Worm (Caenorhabditis elegans): ENCODE measurements around the gene clec-85.
"Not testable (repeated sequence)": the region's sequence is repeated elsewhere in the genome, so short reads cannot be mapped to it uniquely, and the experiment has no call there.

Gene clec-85

ce11 chrIV:2850586-2850985 lies at the start of gene clec-85:
TSS of gene clec-85 (plus strand) at chrIV:2850886.
- TF ChIP-seq fos-1 (tag; optimal IDR thresholded peaks at IDR 0.05): no peak
- TF ChIP-seq lsy-12 (tag; optimal IDR thresholded peaks at IDR 0.05): no peak
- TF ChIP-seq mdl-1 (tag; optimal IDR thresholded peaks at IDR 0.05): no peak
- TF ChIP-seq ceh-28 (tag; optimal IDR thresholded peaks at IDR 0.05): no peak

- TF ChIP-seq ceh-9 (tag; optimal IDR thresholded peaks at IDR 0.05) (no peak), pha-4 (tag; optimal IDR thresholded peaks at IDR 0.05) (no peak), hmg-11 (tag; optimal IDR thresholded peaks at IDR 0.05) (peak; percentile 16), elt-2 (tag; optimal IDR thresholded peaks at IDR 0.05) (peak; percentile 19), lin-15B (tag; optimal IDR thresholded peaks at IDR 0.05) (peak; percentile 14), nfya-1 (tag; optimal IDR thresholded peaks at IDR 0.05; ENCODE audit: insufficient read depth) (peak; percentile 16)
These were observed 49.7 kb upstream of the clec-85 start for ce11 chrIV:2801004-2801403.

- TF ChIP-seq nhr-11 (tag; optimal IDR thresholded peaks at IDR 0.05); nhr-43 (tag; optimal IDR thresholded peaks at IDR 0.05; ENCODE audit: poor library complexity, severe bottlenecking); daf-12 (tag; optimal IDR thresholded peaks at IDR 0.05): not testable (repeated sequence)
These were observed 49.1 kb upstream of the clec-85 start, which contains the start of gene Y54G2A.44 for ce11 chrIV:2801558-2801957. TSS of gene Y54G2A.44 (plus strand) at chrIV:2801858.

ce11 chrIV:2802193-2802592 lies 48.5 kb upstream of the clec-85 start:
- TF ChIP-seq mml-1 (tag; optimal IDR thresholded peaks at IDR 0.05): no peak
- TF ChIP-seq nfya-1 (tag; optimal IDR thresholded peaks at IDR 0.05; ENCODE audit: insufficient read depth): peak; percentile 2
- TF ChIP-seq ZK546.5 (tag; optimal IDR thresholded peaks at IDR 0.05): no peak
- peak; percentile 12 for TF ChIP-seq pha-4 (tag; optimal IDR thresholded peaks at IDR 0.05)
- peak; percentile 6 for TF ChIP-seq elt-2 (tag; optimal IDR thresholded peaks at IDR 0.05)

ce11 chrIV:2803652-2804051 lies 47.0 kb upstream of the clec-85 start, which contains the start of gene Y54G2A.32:
TSS of gene Y54G2A.32 (plus strand) at chrIV:2803952.
- no peak for TF ChIP-seq snpc-4 (tag; optimal IDR thresholded peaks at IDR 0.05)
- TF ChIP-seq hmg-11 (tag; optimal IDR thresholded peaks at IDR 0.05): no peak
- no peak for TF ChIP-seq fkh-10 (GFP tag; optimal IDR thresholded peaks at IDR 0.05)
- no peak for TF ChIP-seq lsy-12 (tag; optimal IDR thresholded peaks at IDR 0.05)
- no peak for TF ChIP-seq elt-3 (tag; optimal IDR thresholded peaks at IDR 0.05)
- TF ChIP-seq lin-15B (tag; optimal IDR thresholded peaks at IDR 0.05): no peak
- TF ChIP-seq nhr-76 (tag; optimal IDR thresholded peaks at IDR 0.05): no peak
- TF ChIP-seq egl-27 (tag; optimal IDR thresholded peaks at IDR 0.05): no peak
- no peak for TF ChIP-seq pqm-1 (tag; optimal IDR thresholded peaks at IDR 0.05)
- no peak for TF ChIP-seq ztf-4 (tag; optimal IDR thresholded peaks at IDR 0.05)
- TF ChIP-seq ceh-82 (tag; optimal IDR thresholded peaks at IDR 0.05): no peak
- TF ChIP-seq nhr-67 (tag; optimal IDR thresholded peaks at IDR 0.05): no peak
- no peak for TF ChIP-seq skn-1 (tag; optimal IDR thresholded peaks at IDR 0.05)
- TF ChIP-seq ceh-28 (tag; optimal IDR thresholded peaks at IDR 0.05): no peak
- no peak for TF ChIP-seq nhr-28 (tag; optimal IDR thresholded peaks at IDR 0.05)

ce11 chrIV:2805525-2805924 lies 45.2 kb upstream of the clec-85 start, which contains the start of gene Y54G2A.45:
TSS of gene Y54G2A.45 (plus strand) at chrIV:2805857.
- TF ChIP-seq tbx-2 (tag; optimal IDR thresholded peaks at IDR 0.05): peak; percentile 29
- no peak for TF ChIP-seq R02D3.7 (tag; optimal IDR thresholded peaks at IDR 0.05)
- peak; percentile 31 for TF ChIP-seq nfya-1 (tag; optimal IDR thresholded peaks at IDR 0.05; ENCODE audit: insufficient read depth)
- peak; percentile 81 for TF ChIP-seq pqm-1 (tag; optimal IDR thresholded peaks at IDR 0.05)
- TF ChIP-seq egl-27 (tag; optimal IDR thresholded peaks at IDR 0.05): no peak
- TF ChIP-seq sea-2 (GFP tag; optimal IDR thresholded peaks at IDR 0.05): no peak
- TF ChIP-seq hmg-11 (tag; optimal IDR thresholded peaks at IDR 0.05): peak; percentile 30
- peak; percentile 31 for TF ChIP-seq nhr-43 (tag; optimal IDR thresholded peaks at IDR 0.05; ENCODE audit: poor library complexity, severe bottlenecking)
- TF ChIP-seq nhr-23 (tag; optimal IDR thresholded peaks at IDR 0.05): no peak
- no peak for TF ChIP-seq ztf-4 (tag; optimal IDR thresholded peaks at IDR 0.05)
- TF ChIP-seq lsy-12 (tag; optimal IDR thresholded peaks at IDR 0.05): peak; percentile 24
- TF ChIP-seq skn-1 (tag; optimal IDR thresholded peaks at IDR 0.05): peak; percentile 83
- peak; percentile 10 for TF ChIP-seq lin-39 (tag; optimal IDR thresholded peaks at IDR 0.05)
- peak; percentile 89 for TF ChIP-seq elt-2 (tag; optimal IDR thresholded peaks at IDR 0.05)
- no peak for TF ChIP-seq nhr-67 (tag; optimal IDR thresholded peaks at IDR 0.05)
- TF ChIP-seq pha-4 (tag; optimal IDR thresholded peaks at IDR 0.05): peak; percentile 40
- TF ChIP-seq ceh-82 (tag; optimal IDR thresholded peaks at IDR 0.05): no peak
- TF ChIP-seq mdl-1 (tag; optimal IDR thresholded peaks at IDR 0.05): no peak
- peak; percentile 6 for TF ChIP-seq lin-15B (tag; optimal IDR thresholded peaks at IDR 0.05)
- peak; percentile 64 for TF ChIP-seq jun-1 (tag; optimal IDR thresholded peaks at IDR 0.05)

Data from whole organism, L3 larva.